Worm (Caenorhabditis elegans): ENCODE measurements around the gene zipt-7.1.

DNA sequence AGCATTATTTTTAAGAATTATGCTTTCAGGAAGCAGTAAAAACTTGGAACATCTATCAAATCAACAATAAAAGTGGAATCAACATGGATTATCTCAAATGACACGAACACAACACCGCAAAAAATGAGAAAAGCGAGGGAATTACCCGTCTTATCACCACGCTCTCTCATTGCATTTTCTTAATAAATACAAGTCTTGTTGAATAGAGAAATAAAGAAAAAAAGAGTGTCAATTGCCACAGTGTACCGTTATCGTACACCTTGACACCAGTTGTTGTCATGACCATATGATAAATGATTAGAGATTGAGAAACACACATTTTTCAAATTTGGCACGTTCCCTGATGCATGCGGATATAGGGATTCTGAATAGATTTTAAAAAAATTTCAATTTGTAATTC is 24.2 kb downstream of the zipt-7.1 start:
- no peak for TF ChIP-seq sup-37 (GFP tag; optimal IDR thresholded peaks at IDR 0.05)
- TF ChIP-seq unc-130 (tag; optimal IDR thresholded peaks at IDR 0.05) = no peak
- TF ChIP-seq ceh-63 (GFP tag; optimal IDR thresholded peaks at IDR 0.05) = no peak
- no peak for TF ChIP-seq efl-3 (GFP tag; optimal IDR thresholded peaks at IDR 0.05)
- no peak for TF ChIP-seq nhr-28 (tag; optimal IDR thresholded peaks at IDR 0.05)
- no peak for TF ChIP-seq aly-2 (tag; optimal IDR thresholded peaks at IDR 0.05)
- TF ChIP-seq ets-5 (GFP tag; IDR thresholded peaks at IDR 0.05) = no peak
- TF ChIP-seq lin-13 (GFP tag; optimal IDR thresholded peaks at IDR 0.05) = no peak
- TF ChIP-seq alr-1 (tag; optimal IDR thresholded peaks at IDR 0.05; ENCODE audit: borderline replicate concordance) = no peak
- TF ChIP-seq jun-1 (tag; optimal IDR thresholded peaks at IDR 0.05) = no peak
- no peak for TF ChIP-seq fkh-10 (GFP tag; optimal IDR thresholded peaks at IDR 0.05)
